Worm (Caenorhabditis elegans): ENCODE data around the gene ZC449.5.

DNA sequence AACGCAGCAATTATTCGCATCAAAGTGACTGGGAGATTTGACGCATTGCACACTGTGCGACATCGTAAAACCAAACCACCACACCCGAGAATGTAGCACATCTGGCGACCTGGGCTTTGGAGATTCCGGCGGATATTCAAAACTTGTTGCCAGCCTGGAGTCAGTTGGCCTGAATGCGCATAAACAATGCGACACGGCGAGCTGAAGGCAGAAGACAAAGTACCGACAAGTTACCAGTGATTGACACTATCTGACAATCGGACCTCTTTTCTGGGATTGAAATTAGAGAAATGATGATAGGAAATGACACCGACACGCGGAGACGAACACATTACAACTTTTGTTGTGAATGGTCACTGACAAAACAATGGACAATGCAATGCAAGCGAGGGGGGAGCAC, 1.2 kb upstream of the ZC449.5 start:
- no peak for TF ChIP-seq him-1 (tag; optimal IDR thresholded peaks at IDR 0.05)
- no peak for TF ChIP-seq dao-5 (tag; optimal IDR thresholded peaks at IDR 0.05)

All from whole organism, L4/young adult.